Fruit fly (Drosophila melanogaster): Measurements from ENCODE around the gene CG11726.

DNA sequence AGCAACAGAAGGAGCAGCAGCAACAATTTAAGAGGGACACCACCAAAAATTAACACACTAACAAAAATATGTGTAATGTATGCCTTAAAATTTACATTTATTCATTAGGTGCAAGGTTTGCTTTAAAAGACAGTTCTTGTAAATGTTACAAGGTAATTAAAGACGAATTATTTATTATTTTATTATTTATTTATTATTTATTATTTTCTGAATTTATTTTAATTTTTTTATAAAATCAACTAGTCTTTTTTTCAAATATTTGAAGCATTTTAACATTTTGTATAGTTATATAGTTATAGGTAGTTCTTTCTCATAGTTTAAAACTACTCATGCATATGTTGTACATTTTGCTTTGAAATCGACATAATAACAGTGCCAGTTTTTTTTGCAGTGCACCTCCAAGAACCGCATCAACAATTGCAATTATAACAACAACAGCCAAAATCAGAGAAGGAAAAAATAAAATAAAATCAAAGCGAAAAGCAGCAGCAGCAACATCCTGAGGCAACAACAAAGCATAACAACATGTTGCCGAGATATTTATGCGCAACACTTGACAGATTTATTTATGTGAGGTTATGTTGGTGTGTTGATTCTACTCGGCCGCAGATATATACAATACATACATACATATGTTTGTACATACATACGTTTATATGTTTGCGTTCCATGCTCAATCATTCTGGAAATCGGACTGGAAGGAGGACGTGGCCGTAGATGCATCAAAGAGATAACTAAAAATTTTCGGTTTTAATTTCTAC lies 20.5 kb upstream of the CG11726 start:
- TF ChIP-seq CG8478 (optimal IDR thresholded peaks at IDR 0.05) = no peak
- no peak for TF ChIP-seq CTCF (optimal IDR thresholded peaks at IDR 0.05)
